Worm (Caenorhabditis elegans) whole organism, young adult: ENCODE measurements around the gene E01B7.2.
"Not testable (repeated sequence)": the region's sequence is repeated elsewhere in the genome, so short reads cannot be mapped to it uniquely, and the experiment has no call there.

Source experiments
- B0019.2 ChIP-seq: fragments of 200-800 bp; sonication (Bioruptor generic); conservative IDR thresholded peaks from 2 replicates; pipeline ENCODE4 v1.3.6; 2022; ENCODE audit warnings: missing genetic modification reagents, missing genetic modification characterization, missing compliant biosample characterization
- B0035.1 ChIP-seq: sonication (generic microtip); optimal IDR thresholded peaks from 2 replicates; lab custom pipeline; 2016; ENCODE audit warnings: missing genetic modification characterization, mild to moderate bottlenecking, missing compliant biosample characterization, missing genotype, missing genetic modification reagents
- D2030.7 ChIP-seq: fragments of 200-800 bp; sonication (Bioruptor generic); IDR thresholded peaks from 2 replicates; pipeline ENCODE4 v1.3.6; 2022; ENCODE audit warnings: missing genetic modification reagents, missing genetic modification characterization, missing compliant biosample characterization
- F33H1.4 ChIP-seq: fragments of 200-800 bp; sonication (Bioruptor generic); IDR thresholded peaks from 2 replicates; pipeline ENCODE4 v1.3.6; 2022; ENCODE audit warnings: missing genetic modification reagents, missing genetic modification characterization, missing compliant biosample characterization
- F39B2.1 ChIP-seq: fragments of 200-800 bp; sonication (Bioruptor generic); IDR thresholded peaks from 2 replicates; pipeline ENCODE4 v1.3.6; 2022; ENCODE audit warnings: missing genetic modification reagents, missing genetic modification characterization, missing compliant biosample characterization
- F49E8.2 ChIP-seq: sonication (generic microtip); optimal IDR thresholded peaks from 3 replicates; lab custom pipeline; 2017; ENCODE audit warnings: missing genetic modification characterization, mild to moderate bottlenecking, missing compliant biosample characterization, antibody characterized with exemption, moderate library complexity; ENCODE audit not compliant: insufficient read depth
- F52B5.7 ChIP-seq: sonication (generic microtip); optimal IDR thresholded peaks from 2 replicates; lab custom pipeline; 2016; ENCODE audit warnings: mild to moderate bottlenecking, missing genetic modification characterization, missing compliant biosample characterization
- Y56A3A.18 ChIP-seq: fragments of 200-800 bp; sonication (Bioruptor generic); IDR thresholded peaks from 2 replicates; pipeline ENCODE4 v1.3.6; 2022; ENCODE audit warnings: missing genetic modification reagents, missing genetic modification characterization, missing compliant biosample characterization
- ZK185.1 ChIP-seq: sonication (generic microtip); optimal IDR thresholded peaks from 2 replicates; lab custom pipeline; 2016; ENCODE audit warnings: mild to moderate bottlenecking, missing genetic modification characterization, missing compliant biosample characterization; ENCODE audit not compliant: poor library complexity, severe bottlenecking
- aptf-2 ChIP-seq: fragments of 200-800 bp; sonication (Bioruptor generic); conservative IDR thresholded peaks from 2 replicates; pipeline ENCODE4 v1.3.6; 2022; ENCODE audit warnings: missing genetic modification reagents, missing genetic modification characterization, missing compliant biosample characterization
- athp-1 ChIP-seq: sonication (generic microtip); optimal IDR thresholded peaks from 2 replicates; lab custom pipeline; 2017; ENCODE audit warnings: mild to moderate bottlenecking, missing genetic modification characterization, missing compliant biosample characterization
- attf-5 ChIP-seq: fragments of 200-800 bp; sonication (Bioruptor generic); optimal IDR thresholded peaks from 2 replicates; lab custom pipeline; 2018; ENCODE audit warnings: mild to moderate bottlenecking, missing genetic modification characterization, missing compliant biosample characterization
- bed-2 ChIP-seq: fragments of 200-800 bp; sonication (Bioruptor generic); IDR thresholded peaks from 2 replicates; pipeline ENCODE4 v1.3.6; 2022; ENCODE audit warnings: missing genetic modification reagents, missing genetic modification characterization, missing compliant biosample characterization
- cebp-1 ChIP-seq, 2 experiments: fragments of 200-800 bp in 1 of 2; sonication (Bioruptor generic) in 1 of 2; sonication (generic microtip) in 1 of 2; IDR thresholded peaks in 1 of 2; optimal IDR thresholded peaks in 1 of 2; 2 replicates each; pipeline versions ENCODE4 v1.3.6 to Lab custom; 2017 to 2022; ENCODE audit warnings: missing compliant biosample characterization in 2 of 2, missing genetic modification characterization in 2 of 2, mild to moderate bottlenecking in 1 of 2, missing genetic modification reagents in 1 of 2, moderate library complexity in 1 of 2
- ceh-58 ChIP-seq: fragments of 200-800 bp; sonication (Bioruptor generic); IDR thresholded peaks from 2 replicates; pipeline ENCODE4 v1.3.6; 2022; ENCODE audit warnings: missing genetic modification characterization, missing compliant biosample characterization
- egl-18 ChIP-seq: fragments of 200-800 bp; sonication (Bioruptor generic); IDR thresholded peaks from 2 replicates; pipeline ENCODE4 v1.3.6; 2022; ENCODE audit warnings: missing genetic modification reagents, missing genetic modification characterization, missing compliant biosample characterization
- egrh-3 ChIP-seq: fragments of 200-800 bp; sonication (Bioruptor generic); IDR thresholded peaks from 2 replicates; pipeline ENCODE4 v1.3.6; 2022; ENCODE audit warnings: missing genetic modification reagents, missing genetic modification characterization, missing compliant biosample characterization
- him-1 ChIP-seq: sonication (generic microtip); optimal IDR thresholded peaks from 2 replicates; lab custom pipeline; 2016; ENCODE audit warnings: missing genotype, missing genetic modification reagents, missing genetic modification characterization, missing compliant biosample characterization
- hlh-26 ChIP-seq: fragments of 200-800 bp; sonication (Bioruptor generic); conservative IDR thresholded peaks from 2 replicates; pipeline ENCODE4 v1.3.6; 2022; ENCODE audit warnings: missing genetic modification reagents, missing genetic modification characterization, missing compliant biosample characterization
- hsf-1 ChIP-seq: fragments of 200-800 bp; sonication (Bioruptor generic); IDR thresholded peaks from 2 replicates; pipeline ENCODE4 v1.3.6; 2022; ENCODE audit warnings: missing genetic modification reagents, missing genetic modification characterization, missing compliant biosample characterization
- lag-1 ChIP-seq: fragments of 200-800 bp; sonication (Bioruptor generic); IDR thresholded peaks from 2 replicates; pipeline ENCODE4 v1.3.6; 2022; ENCODE audit warnings: missing genetic modification reagents, missing genetic modification characterization, missing compliant biosample characterization
- lsl-1 ChIP-seq: fragments of 200-800 bp; sonication (Bioruptor generic); optimal IDR thresholded peaks from 2 replicates; lab custom pipeline; 2018; ENCODE audit warnings: mild to moderate bottlenecking, missing genetic modification characterization, moderate library complexity, missing compliant biosample characterization
- madf-6 ChIP-seq: fragments of 200-800 bp; sonication (Bioruptor generic); IDR thresholded peaks from 2 replicates; pipeline ENCODE4 v1.3.6; 2022; ENCODE audit warnings: missing genetic modification reagents, missing genetic modification characterization, missing compliant biosample characterization
- madf-8 ChIP-seq: fragments of 200-800 bp; sonication (Bioruptor generic); conservative IDR thresholded peaks from 2 replicates; pipeline ENCODE4 v1.3.6; 2022; ENCODE audit warnings: missing genetic modification reagents, missing genetic modification characterization, missing compliant biosample characterization
- mcd-1 ChIP-seq: fragments of 200-800 bp; sonication (Bioruptor generic); IDR thresholded peaks from 2 replicates; pipeline ENCODE4 v1.3.6; 2022; ENCODE audit warnings: missing genetic modification reagents, missing genetic modification characterization, missing compliant biosample characterization
- nfya-1 ChIP-seq: sonication (generic microtip); optimal IDR thresholded peaks from 2 replicates; lab custom pipeline; 2017; ENCODE audit warnings: antibody characterized with exemption, missing compliant biosample characterization, missing genetic modification characterization, borderline replicate concordance; ENCODE audit not compliant: insufficient read depth
- nfya-2 ChIP-seq: fragments of 200-800 bp; sonication (Bioruptor generic); IDR thresholded peaks from 2 replicates; pipeline ENCODE4 v1.3.6; 2022; ENCODE audit warnings: missing genetic modification reagents, missing genetic modification characterization, missing compliant biosample characterization
- nhr-120 ChIP-seq: fragments of 200-800 bp; sonication (Bioruptor generic); IDR thresholded peaks from 2 replicates; pipeline ENCODE4 v1.3.6; 2022; ENCODE audit warnings: missing genetic modification characterization, missing compliant biosample characterization
- sdz-38 ChIP-seq: sonication (generic microtip); optimal IDR thresholded peaks from 2 replicates; lab custom pipeline; 2016; ENCODE audit warnings: missing genotype, missing genetic modification characterization, missing compliant biosample characterization
- sea-2 ChIP-seq: fragments of 200-800 bp; sonication (Bioruptor generic); IDR thresholded peaks from 2 replicates; pipeline ENCODE4 v1.3.6; 2022; ENCODE audit warnings: missing genetic modification characterization, missing compliant biosample characterization
- tbp1 ChIP-seq: fragments of 200-800 bp; sonication (Bioruptor generic); optimal IDR thresholded peaks from 2 replicates; lab custom pipeline; 2018; ENCODE audit warnings: mild to moderate bottlenecking, missing genetic modification characterization, missing compliant biosample characterization
- unc-62 ChIP-seq: fragments of 150-350 bp; optimal IDR thresholded peaks from 2 replicates; lab custom pipeline; 2014; ENCODE audit warnings: missing biosample characterization, missing genetic modification reagents, missing genetic modification characterization
- xnd-1 ChIP-seq: sonication (generic microtip); optimal IDR thresholded peaks from 2 replicates; lab custom pipeline; 2016; ENCODE audit warnings: missing genotype, missing genetic modification reagents, missing genetic modification characterization, missing compliant biosample characterization
- ztf-18 ChIP-seq: sonication (generic microtip); optimal IDR thresholded peaks from 2 replicates; lab custom pipeline; 2016; ENCODE audit warnings: missing genotype, mild to moderate bottlenecking, missing genetic modification characterization, missing compliant biosample characterization
- ztf-22 ChIP-seq: fragments of 200-800 bp; sonication (Bioruptor generic); optimal IDR thresholded peaks from 2 replicates; lab custom pipeline; 2018; ENCODE audit warnings: mild to moderate bottlenecking, missing genetic modification characterization, moderate library complexity, missing compliant biosample characterization

Gene E01B7.2

DNA sequence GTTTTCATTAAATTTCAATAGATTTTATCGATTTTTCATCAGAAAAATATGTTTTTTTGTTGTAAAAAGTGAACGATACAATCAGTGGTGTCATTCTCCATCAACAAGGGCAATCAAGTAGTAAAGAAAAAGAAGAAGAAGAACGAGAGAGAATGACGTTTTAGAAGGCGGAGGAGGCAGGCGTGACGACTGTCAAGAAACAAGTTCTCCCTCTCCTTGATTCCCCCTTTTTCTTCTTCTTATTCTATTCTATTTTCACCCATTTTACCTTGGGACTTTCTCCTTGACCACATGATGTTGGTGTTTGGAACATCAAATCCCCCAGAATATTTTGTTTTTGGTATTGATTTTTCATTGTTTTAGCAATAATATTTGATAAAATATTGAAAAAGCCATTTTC, 15.8 kb upstream of the E01B7.2 start:
- no peak for TF ChIP-seq ztf-18 (tag; lab: Kevin White, UChicago)
- no peak for TF ChIP-seq F52B5.7 (tag; lab: Kevin White, UChicago)
- no peak for TF ChIP-seq cebp-1 (GFP tag; IDR thresholded peaks at IDR 0.05; lab: Robert Waterston, UW)
- no peak for TF ChIP-seq cebp-1 (tag; optimal IDR thresholded peaks at IDR 0.05; lab: Kevin White, UChicago)
- no peak for TF ChIP-seq nhr-120 (GFP tag; lab: Robert Waterston, UW)
- no peak for TF ChIP-seq aptf-2 (GFP tag; lab: Robert Waterston, UW)
- TF ChIP-seq madf-6 (GFP tag; lab: Robert Waterston, UW) = no peak
- TF ChIP-seq ceh-58 (GFP tag; lab: Robert Waterston, UW) = no peak
- no peak for TF ChIP-seq D2030.7 (GFP tag; lab: Robert Waterston, UW)
- TF ChIP-seq egl-18 (GFP tag; lab: Robert Waterston, UW) = no peak
- TF ChIP-seq B0019.2 = no peak
- no peak for TF ChIP-seq ZK185.1 (tag; lab: Kevin White, UChicago)
- TF ChIP-seq egrh-3 (GFP tag; lab: Robert Waterston, UW) = no peak
- no peak for TF ChIP-seq ztf-22 (GFP tag; lab: Kevin White, UChicago)

DNA sequence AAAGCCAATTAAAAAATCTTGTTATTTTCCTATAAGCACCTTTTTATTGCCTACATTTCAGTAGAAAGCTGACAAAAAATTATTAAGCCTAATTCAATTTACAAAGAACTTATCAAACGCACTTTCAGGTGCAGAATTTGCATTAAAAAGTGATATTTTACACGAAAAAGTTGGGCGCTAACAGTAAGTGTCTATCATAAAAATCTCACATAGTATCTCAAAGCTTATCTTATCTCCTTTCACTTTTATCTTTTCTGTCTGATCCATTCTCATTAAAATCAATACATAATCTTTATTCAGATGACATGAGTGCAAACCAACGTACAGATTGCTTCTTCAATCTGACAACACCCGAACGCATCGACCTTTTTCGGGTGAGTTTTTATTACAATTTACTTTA, 11.6 kb upstream of the E01B7.2 start, which contains the start of gene dcar-1:
Gene dcar-1, plus strand, starts transcription at position 301 of the 400 bp plus-strand sequence.
- TF ChIP-seq hsf-1 (GFP tag; lab: Robert Waterston, UW) = no peak
- no peak for TF ChIP-seq attf-5
- TF ChIP-seq Y56A3A.18 (GFP tag; lab: Robert Waterston, UW) = no peak
- TF ChIP-seq nfya-2 = no peak
- TF ChIP-seq sdz-38 (tag; lab: Kevin White, UChicago) = no peak
- TF ChIP-seq athp-1 (tag; lab: Kevin White, UChicago) = no peak
- TF ChIP-seq F39B2.1 (GFP tag; lab: Robert Waterston, UW) = no peak
- TF ChIP-seq ztf-18 (tag; lab: Kevin White, UChicago) = no peak
- TF ChIP-seq sea-2 (GFP tag; lab: Robert Waterston, UW) = no peak
- TF ChIP-seq hlh-26 (GFP tag; lab: Robert Waterston, UW) = no peak
- TF ChIP-seq F49E8.2 = no peak
- no peak for TF ChIP-seq B0035.1 (tag; lab: Kevin White, UChicago)
- TF ChIP-seq tbp1 = no peak

DNA sequence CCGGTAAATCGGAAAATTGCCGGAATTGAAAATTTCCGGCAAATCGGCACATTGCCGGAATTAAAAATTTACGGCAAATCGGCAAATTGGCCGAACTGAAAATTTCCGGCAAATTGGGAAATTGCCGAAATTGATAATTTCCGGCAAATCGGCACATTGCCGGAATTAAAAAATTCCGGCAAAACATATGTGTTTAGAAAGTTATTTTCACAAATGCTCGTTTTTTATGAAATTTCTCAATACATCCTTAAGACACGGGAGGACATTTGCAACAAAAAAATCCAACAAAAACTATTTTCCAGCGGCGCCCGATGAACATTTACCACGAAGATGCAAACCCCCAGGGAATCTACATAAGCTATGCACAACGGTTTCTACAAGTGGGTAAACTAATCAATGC, 2.8 kb upstream of the E01B7.2 start, which contains the start of gene C06H5.8:
Gene C06H5.8, plus strand, starts transcription at position 301 of the 400 bp plus-strand sequence.
- TF ChIP-seq bed-2 (GFP tag; lab: Robert Waterston, UW) (no peak), lag-1 (GFP tag; lab: Robert Waterston, UW) (no peak), unc-62 (no peak), xnd-1 (tag; lab: Kevin White, UChicago) (no peak), nfya-1 (no peak)

DNA sequence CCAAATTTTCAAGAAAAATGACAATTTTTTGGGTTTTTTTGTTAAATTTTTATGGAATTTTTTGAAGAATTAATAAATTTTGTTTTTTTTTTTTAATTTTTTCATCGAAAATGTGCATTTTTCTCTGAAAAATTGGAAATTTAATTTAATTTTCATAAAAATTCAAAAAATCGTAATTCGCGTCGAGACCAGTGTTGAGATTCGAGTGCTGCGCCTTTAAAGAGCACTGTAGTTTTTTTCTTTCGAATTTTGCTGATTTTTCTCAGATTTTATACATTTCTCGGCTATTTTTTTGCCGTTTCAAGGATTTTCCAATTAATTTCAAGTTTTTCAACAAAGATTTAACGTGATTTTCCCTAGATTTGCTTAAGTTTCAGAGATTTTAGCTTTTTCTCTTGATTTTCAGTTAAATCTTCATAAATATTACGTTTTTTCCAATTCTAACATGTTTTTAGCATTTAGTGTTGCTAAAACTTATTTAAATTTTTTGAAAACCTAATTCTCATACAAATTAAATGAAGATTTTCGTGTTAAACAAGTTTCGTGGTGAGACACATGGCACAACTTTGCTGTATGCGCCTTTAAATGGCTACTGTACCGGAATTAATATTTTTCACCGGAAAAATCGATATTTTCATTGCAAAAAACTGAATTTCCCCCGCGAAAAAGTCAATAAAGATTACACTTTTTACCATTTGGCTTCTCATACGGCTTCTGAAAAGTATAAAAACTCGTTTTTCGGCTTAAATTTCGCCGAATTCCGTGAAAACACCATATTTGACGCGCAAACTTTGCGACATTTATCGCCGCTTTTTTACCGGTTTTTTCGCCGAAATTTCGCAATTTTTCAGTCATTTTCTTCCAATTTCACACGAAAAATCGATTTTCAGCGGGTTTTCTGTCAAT, 2.8 kb downstream of the E01B7.2 start, which contains the start of gene usp-50:
Gene usp-50, plus strand, starts transcription at position 822 of the 906 bp plus-strand sequence.
- TF ChIP-seq D2030.7 (GFP tag; lab: Robert Waterston, UW) (0 out of 2 replicates have a peak, but pooled peaks have one; percentile 14), mcd-1 (GFP tag; lab: Robert Waterston, UW) (peak; percentile 41; the same call in 1 of the 2 replicates), madf-8 (peak; percentile 53), lsl-1 (peak; percentile 83), madf-6 (GFP tag; lab: Robert Waterston, UW) (peak; percentile 81), him-1 (tag; lab: Kevin White, UChicago) (peak; percentile 14), cebp-1 (tag; optimal IDR thresholded peaks at IDR 0.05; lab: Kevin White, UChicago) (peak; percentile 49), xnd-1 (tag; lab: Kevin White, UChicago) (peak; percentile 88), F33H1.4 (GFP tag; lab: Robert Waterston, UW) (peak; percentile 85)
- not testable (repeated sequence) for TF ChIP-seq cebp-1 (GFP tag; IDR thresholded peaks at IDR 0.05; lab: Robert Waterston, UW)
